Fruit fly (Drosophila melanogaster) whole organism, embryonic: ENCODE results near the gene solo.
A peak's percentile ranks its signal among the peaks of the same experiment; 100 is the strongest.

Source experiments
- Aef1 ChIP-seq: fragments of 200-800 bp; sonication (Bioruptor generic); IDR thresholded peaks from 3 replicates; pipeline ENCODE4 v1.3.6; 2022; ENCODE audit warnings: missing biosample characterization, missing genetic modification characterization
- Awh ChIP-seq: fragments of 200-800 bp; sonication (Bioruptor generic); IDR thresholded peaks from 2 replicates; pipeline ENCODE4, ENCODE4 v1.3.6; 2022; ENCODE audit warnings: missing biosample characterization, missing genetic modification characterization
- CG10209 ChIP-seq: fragments of 200-800 bp; sonication (Bioruptor generic); optimal IDR thresholded peaks from 3 replicates; lab custom pipeline; 2017; ENCODE audit warnings: missing biosample characterization, mild to moderate bottlenecking, missing genetic modification characterization, missing genetic modification reagents
- CG10543 ChIP-seq: fragments of 200-800 bp; sonication (Bioruptor generic); optimal IDR thresholded peaks from 3 replicates; lab custom pipeline; 2017; ENCODE audit warnings: missing biosample characterization, mild to moderate bottlenecking, missing genetic modification characterization, moderate library complexity
- CG11085 ChIP-seq: fragments of 200-800 bp; sonication (Bioruptor generic); IDR thresholded peaks from 2 replicates; pipeline ENCODE4 v1.3.6; 2022; ENCODE audit warnings: missing biosample characterization, missing genetic modification characterization
- CG11247 ChIP-seq: fragments of 200-800 bp; sonication (Bioruptor generic); IDR thresholded peaks from 2 replicates; pipeline ENCODE4 v1.3.6; 2022; ENCODE audit warnings: missing biosample characterization, missing genetic modification characterization
- CG12071 ChIP-seq: fragments of 200-800 bp; sonication (Bioruptor generic); optimal IDR thresholded peaks from 3 replicates; lab custom pipeline; 2018; ENCODE audit warnings: missing biosample characterization, mild to moderate bottlenecking, missing genetic modification characterization
- CG12219 ChIP-seq: fragments of 200-800 bp; sonication (Bioruptor generic); optimal IDR thresholded peaks from 3 replicates; lab custom pipeline; 2018; ENCODE audit warnings: missing biosample characterization, mild to moderate bottlenecking, missing genetic modification characterization
- CG12942 ChIP-seq: fragments of 200-800 bp; sonication (Bioruptor generic); optimal IDR thresholded peaks from 3 replicates; lab custom pipeline; 2016; ENCODE audit warnings: missing biosample characterization, missing genetic modification characterization
- CG14667 ChIP-seq: fragments of 200-800 bp; sonication (Bioruptor generic); IDR thresholded peaks from 2 replicates; pipeline ENCODE4 v1.3.6; 2022; ENCODE audit warnings: missing biosample characterization, missing genetic modification characterization
- CG17186 ChIP-seq: fragments of 200-800 bp; sonication (Bioruptor generic); optimal IDR thresholded peaks from 3 replicates; lab custom pipeline; 2017; ENCODE audit warnings: missing biosample characterization, missing genetic modification reagents, missing genetic modification characterization
- CG17612 ChIP-seq: fragments of 200-800 bp; sonication (Bioruptor generic); IDR thresholded peaks from 2 replicates; pipeline ENCODE4 v1.3.6; 2022; ENCODE audit warnings: missing biosample characterization, missing genetic modification characterization
- CG2199 ChIP-seq: fragments of 200-800 bp; sonication (Bioruptor generic); IDR thresholded peaks from 3 replicates; pipeline ENCODE4 v1.3.6; 2022; ENCODE audit warnings: missing biosample characterization, missing genetic modification characterization
- CG2202 ChIP-seq: fragments of 200-800 bp; sonication (Bioruptor generic); optimal IDR thresholded peaks from 2 replicates; lab custom pipeline; 2018; ENCODE audit warnings: missing biosample characterization, mild to moderate bottlenecking, missing genetic modification characterization
- CG2712 ChIP-seq: fragments of 200-800 bp; optimal IDR thresholded peaks from 3 replicates; lab custom pipeline; 2019; ENCODE audit warnings: missing biosample characterization, mild to moderate bottlenecking, missing genetic modification characterization, moderate library complexity
- CG3995 ChIP-seq: fragments of 200-800 bp; sonication (Bioruptor generic); optimal IDR thresholded peaks from 3 replicates; lab custom pipeline; 2016; ENCODE audit warnings: missing biosample characterization, missing genetic modification characterization
- CG42726 ChIP-seq: fragments of 200-800 bp; sonication (Bioruptor generic); IDR thresholded peaks from 2 replicates; pipeline ENCODE4 v1.3.6; 2022; ENCODE audit warnings: missing biosample characterization, missing genetic modification characterization; ENCODE audit not compliant: partially characterized antibody
- CG7839 ChIP-seq: fragments of 200-800 bp; sonication (Bioruptor generic); optimal IDR thresholded peaks from 3 replicates; lab custom pipeline; 2018; ENCODE audit warnings: missing biosample characterization, mild to moderate bottlenecking, missing genetic modification characterization, moderate library complexity
- CG9817 ChIP-seq: fragments of 200-800 bp; sonication (Bioruptor generic); optimal IDR thresholded peaks from 2 replicates; lab custom pipeline; 2018; ENCODE audit warnings: missing biosample characterization, mild to moderate bottlenecking, missing genetic modification characterization, moderate library complexity
- Dfd ChIP-seq, 2 experiments: fragments of >200 bp; optimal IDR thresholded peaks; 2 replicates each; lab custom pipeline; 2017; ENCODE audit warnings: missing biosample characterization in 2 of 2, missing genetic modification characterization in 2 of 2
- Fer3 ChIP-seq: fragments of 200-800 bp; sonication (Bioruptor generic); optimal IDR thresholded peaks from 2 replicates; lab custom pipeline; 2018; ENCODE audit warnings: missing biosample characterization, mild to moderate bottlenecking, missing genetic modification characterization, moderate library complexity
- HHEX ChIP-seq: fragments of 200-800 bp; sonication (Bioruptor generic); optimal IDR thresholded peaks from 3 replicates; lab custom pipeline; 2017; ENCODE audit warnings: missing biosample characterization, mild to moderate bottlenecking, missing genetic modification characterization, missing genetic modification reagents
- HLH4C ChIP-seq: fragments of 200-800 bp; sonication (Bioruptor generic); IDR thresholded peaks from 3 replicates; pipeline ENCODE4 v1.3.6; 2022; ENCODE audit warnings: missing biosample characterization, missing genetic modification characterization; ENCODE audit not compliant: partially characterized antibody
- Hey ChIP-seq: fragments of 200-800 bp; sonication (Bioruptor generic); optimal IDR thresholded peaks from 3 replicates; lab custom pipeline; 2018; ENCODE audit warnings: missing biosample characterization, mild to moderate bottlenecking, missing genetic modification characterization
- Hr3 ChIP-seq: fragments of 200-800 bp; sonication (Bioruptor generic); optimal IDR thresholded peaks from 3 replicates; lab custom pipeline; 2016; ENCODE audit warnings: missing biosample characterization, missing genetic modification characterization
- Opbp ChIP-seq: fragments of 200-800 bp; sonication (Bioruptor generic); IDR thresholded peaks from 3 replicates; pipeline ENCODE4 v1.3.6; 2022; ENCODE audit warnings: missing biosample characterization, missing genetic modification characterization; ENCODE audit not compliant: partially characterized antibody
- Rx ChIP-seq: fragments of 200-800 bp; sonication (Bioruptor generic); IDR thresholded peaks from 2 replicates; pipeline ENCODE4 v1.3.6; 2022; ENCODE audit warnings: missing biosample characterization, missing genetic modification characterization
- TFAM ChIP-seq: fragments of 200-800 bp; sonication (Bioruptor generic); optimal IDR thresholded peaks from 2 replicates; lab custom pipeline; 2017; ENCODE audit warnings: missing biosample characterization, missing genetic modification characterization, inconsistent platforms
- cwo ChIP-seq: fragments of 200-800 bp; sonication (Bioruptor generic); optimal IDR thresholded peaks from 3 replicates; lab custom pipeline; 2017; ENCODE audit warnings: missing biosample characterization, missing genetic modification characterization, mild to moderate bottlenecking, moderate library complexity, missing genetic modification reagents
- dm ChIP-seq: fragments of 200-800 bp; sonication (Bioruptor generic); optimal IDR thresholded peaks from 3 replicates; lab custom pipeline; 2016; ENCODE audit warnings: missing biosample characterization, missing genetic modification characterization
- fd96Cb ChIP-seq: fragments of 200-800 bp; sonication (Bioruptor generic); optimal IDR thresholded peaks from 2 replicates; lab custom pipeline; 2018; ENCODE audit warnings: missing biosample characterization, mild to moderate bottlenecking, missing genetic modification characterization, moderate library complexity
- gfzf ChIP-seq: fragments of 200-800 bp; sonication (Bioruptor generic); optimal IDR thresholded peaks from 2 replicates; lab custom pipeline; 2016; ENCODE audit warnings: missing biosample characterization, mild to moderate bottlenecking, missing genetic modification characterization, moderate library complexity
- hkb ChIP-seq, 2 experiments: fragments of 200-800 bp in 1 of 2; fragments of >200 bp in 1 of 2; sonication (Bioruptor generic) in 1 of 2; IDR thresholded peaks in 1 of 2; optimal IDR thresholded peaks in 1 of 2; 2 replicates each; pipeline versions ENCODE4 v1.3.6 to Lab custom; 2017 to 2022; ENCODE audit warnings: missing biosample characterization in 1 of 2, missing genetic modification characterization in 1 of 2
- klu ChIP-seq: fragments of 200-800 bp; sonication (Bioruptor generic); IDR thresholded peaks from 2 replicates; pipeline ENCODE4 v1.3.6; 2022; ENCODE audit warnings: missing biosample characterization, missing genetic modification characterization
- luna ChIP-seq: fragments of 200-800 bp; sonication (Bioruptor generic); optimal IDR thresholded peaks from 2 replicates; lab custom pipeline; 2016; ENCODE audit warnings: missing biosample characterization, missing genetic modification characterization
- mam ChIP-seq: fragments of 200-800 bp; sonication (Bioruptor generic); optimal IDR thresholded peaks from 3 replicates; lab custom pipeline; 2016; ENCODE audit warnings: missing biosample characterization, missing genetic modification characterization
- nom ChIP-seq: fragments of 200-800 bp; sonication (Bioruptor generic); optimal IDR thresholded peaks from 2 replicates; lab custom pipeline; 2017; ENCODE audit warnings: missing biosample characterization, missing genetic modification characterization, mild to moderate bottlenecking, moderate library complexity, missing genetic modification reagents
- otp ChIP-seq: fragments of 200-800 bp; sonication (Bioruptor generic); IDR thresholded peaks from 3 replicates; pipeline ENCODE4, ENCODE4 v1.3.6; 2022; ENCODE audit warnings: missing biosample characterization, missing genetic modification characterization
- pan ChIP-seq, 4 experiments: fragments of >200 bp in 3 of 4; fragments of 200-800 bp in 1 of 4; sonication (Bioruptor generic) in 1 of 4; optimal IDR thresholded peaks in 3 of 4; IDR thresholded peaks in 1 of 4; 2 replicates each; pipeline versions ENCODE4 v1.3.6 to Lab custom; 2017 to 2022; ENCODE audit warnings: missing biosample characterization in 2 of 4, missing genetic modification characterization in 2 of 4, mixed read lengths in 1 of 4
- run ChIP-seq: fragments of 200-800 bp; sonication (Bioruptor generic); optimal IDR thresholded peaks from 3 replicates; lab custom pipeline; 2018; ENCODE audit warnings: missing biosample characterization, mild to moderate bottlenecking, missing genetic modification characterization
- schlank ChIP-seq: fragments of 200-800 bp; sonication (Bioruptor generic); optimal IDR thresholded peaks from 2 replicates; lab custom pipeline; 2018; ENCODE audit warnings: missing biosample characterization, mild to moderate bottlenecking, missing genetic modification characterization
- sqz ChIP-seq: fragments of 200-800 bp; sonication (Bioruptor generic); optimal IDR thresholded peaks from 3 replicates; lab custom pipeline; 2018; ENCODE audit warnings: missing biosample characterization, mild to moderate bottlenecking, missing genetic modification characterization
- stc ChIP-seq: fragments of 200-800 bp; sonication (Bioruptor generic); IDR thresholded peaks from 2 replicates; pipeline ENCODE4 v1.3.6; 2022; ENCODE audit warnings: missing biosample characterization, missing genetic modification characterization
- trem ChIP-seq: fragments of 200-800 bp; optimal IDR thresholded peaks from 3 replicates; lab custom pipeline; 2019; ENCODE audit warnings: missing biosample characterization, mild to moderate bottlenecking, missing genetic modification characterization, moderate library complexity
- wdn ChIP-seq: fragments of 200-800 bp; sonication (Bioruptor generic); IDR thresholded peaks from 2 replicates; pipeline ENCODE4 v1.3.6; 2022; ENCODE audit warnings: missing biosample characterization, missing genetic modification characterization
- wek ChIP-seq: fragments of 200-800 bp; sonication (Bioruptor generic); optimal IDR thresholded peaks from 3 replicates; lab custom pipeline; 2018; ENCODE audit warnings: missing biosample characterization, mild to moderate bottlenecking, missing genetic modification characterization, moderate library complexity
- yki ChIP-seq: fragments of >200 bp; optimal IDR thresholded peaks from 3 replicates; lab custom pipeline; 2018
- zen ChIP-seq: fragments of 200-800 bp; sonication (Bioruptor generic); optimal IDR thresholded peaks from 3 replicates; lab custom pipeline; 2018; ENCODE audit warnings: missing biosample characterization, mild to moderate bottlenecking, missing genetic modification characterization, moderate library complexity
- zfh1 ChIP-seq: fragments of 200-800 bp; sonication (Bioruptor generic); IDR thresholded peaks from 3 replicates; pipeline ENCODE4 v1.3.6; 2022; ENCODE audit warnings: missing biosample characterization, missing genetic modification characterization
- zfh2 ChIP-seq: fragments of 200-800 bp; sonication (Bioruptor generic); optimal IDR thresholded peaks from 2 replicates; lab custom pipeline; 2016; ENCODE audit warnings: missing biosample characterization, missing genetic modification characterization

solo gene

DNA sequence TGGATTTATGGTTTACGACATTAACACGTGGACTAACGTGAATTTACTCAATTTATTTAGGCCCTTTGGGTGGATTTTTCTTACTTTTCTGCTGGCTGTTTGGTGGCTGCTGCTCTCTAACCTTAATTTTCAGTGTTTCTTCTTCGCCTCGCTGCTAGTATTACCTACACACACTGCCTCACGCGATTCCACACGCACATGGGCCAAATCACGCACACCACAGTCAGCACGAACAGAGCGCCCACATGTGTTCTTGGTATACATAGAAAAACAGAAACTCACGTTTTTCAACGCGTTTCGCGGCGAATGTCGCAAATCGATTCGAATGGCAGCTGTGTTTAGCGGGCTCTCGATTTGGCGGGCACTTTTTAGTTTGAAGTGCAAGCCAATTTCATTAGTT, 6.4 kb downstream of the solo start (continued):
- TF ChIP-seq pan (optimal IDR thresholded peaks at IDR 0.05; lab: Kevin White, UChicago), result no peak
- TF ChIP-seq pan (GFP tag; optimal IDR thresholded peaks at IDR 0.05 in 1 of 2, IDR thresholded peaks at IDR 0.05 in 1 of 2), result no peak
- no peak for TF ChIP-seq Hr3 (GFP tag; lab: Kevin White, UChicago)
- peak; percentile 38 for TF ChIP-seq mam (GFP tag; lab: Kevin White, UChicago)
- peak; percentile 23 for TF ChIP-seq CG7839 (tag; lab: Kevin White, UChicago)
- peak; percentile 25; the same call in 1 of the 2 replicates for TF ChIP-seq stc (GFP tag; lab: Robert Waterston, UW)
- TF ChIP-seq wdn (GFP tag; lab: Robert Waterston, UW), result 0 out of 2 replicates have a peak, but pooled peaks have one; percentile 17
- TF ChIP-seq CG42726, result peak; percentile 86
- TF ChIP-seq CG9817 (tag; lab: Kevin White, UChicago), result peak; percentile 15
- TF ChIP-seq Dfd (GFP tag; optimal IDR thresholded peaks at IDR 0.05; lab: Kevin White, UChicago), result no peak
- no peak for TF ChIP-seq wek (GFP tag; lab: Kevin White, UChicago)
- TF ChIP-seq CG11085 (GFP tag; lab: Robert Waterston, UW), result peak; percentile 31; the same call in 1 of the 2 replicates
- TF ChIP-seq CG12942, result no peak
- TF ChIP-seq Fer3 (tag; lab: Kevin White, UChicago), result peak; percentile 44
- TF ChIP-seq CG10543, result peak; percentile 68
- TF ChIP-seq trem (tag; lab: Kevin White, UChicago), result peak; percentile 77
- no peak for TF ChIP-seq run
- no peak for TF ChIP-seq zfh2 (GFP tag; lab: Kevin White, UChicago)
- TF ChIP-seq zfh1, result no peak
- no peak for TF ChIP-seq hkb (optimal IDR thresholded peaks at IDR 0.05; lab: Kevin White, UChicago)
- no peak for TF ChIP-seq hkb (GFP tag; IDR thresholded peaks at IDR 0.05; lab: Robert Waterston, UW)
- peak; percentile 91 for TF ChIP-seq Opbp (GFP tag; lab: Robert Waterston, UW)
- TF ChIP-seq CG2712, result peak; percentile 71
- TF ChIP-seq CG3995 (GFP tag; lab: Kevin White, UChicago), result peak; percentile 44
- TF ChIP-seq HHEX (GFP tag; lab: Kevin White, UChicago), result peak; percentile 17
- peak; percentile 82; the same call in 2 of the 3 replicates for TF ChIP-seq CG2199 (GFP tag; lab: Robert Waterston, UW)
- no peak for TF ChIP-seq luna (GFP tag; lab: Kevin White, UChicago)
- no peak for TF ChIP-seq Awh (GFP tag; lab: Robert Waterston, UW)
- no peak for TF ChIP-seq otp (GFP tag; lab: Robert Waterston, UW)
- no peak for TF ChIP-seq TFAM (GFP tag; lab: Kevin White, UChicago)
- TF ChIP-seq CG10209 (GFP tag; lab: Kevin White, UChicago), result no peak
- TF ChIP-seq CG12071, result no peak
- peak; percentile 100 for TF ChIP-seq dm (GFP tag; lab: Kevin White, UChicago)
- peak; percentile 60; the same call in 2 of the 3 replicates for TF ChIP-seq HLH4C (GFP tag; lab: Robert Waterston, UW)
- peak; percentile 79 for TF ChIP-seq yki (lab: Kevin White, UChicago)
- peak; percentile 79 for TF ChIP-seq CG17186 (GFP tag; lab: Kevin White, UChicago)
- no peak for TF ChIP-seq fd96Cb (tag; lab: Kevin White, UChicago)
- TF ChIP-seq CG2202 (tag; lab: Kevin White, UChicago), result no peak
- 0 out of 2 replicates have a peak, but pooled peaks have one; percentile 9 for TF ChIP-seq CG17612 (GFP tag; lab: Robert Waterston, UW)
- TF ChIP-seq cwo (GFP tag; lab: Kevin White, UChicago), result peak; percentile 99
- TF ChIP-seq CG12219 (GFP tag; lab: Kevin White, UChicago), result no peak
- no peak for TF ChIP-seq CG14667 (GFP tag; lab: Robert Waterston, UW)
- no peak for TF ChIP-seq nom
- peak; percentile 53 for TF ChIP-seq gfzf (GFP tag; lab: Kevin White, UChicago)
- no peak for TF ChIP-seq Rx (GFP tag; lab: Robert Waterston, UW)
- TF ChIP-seq zen (tag; lab: Kevin White, UChicago), result peak; percentile 47
- TF ChIP-seq CG11247 (GFP tag; lab: Robert Waterston, UW), result no peak
- TF ChIP-seq sqz (GFP tag; lab: Kevin White, UChicago), result no peak
- no peak for TF ChIP-seq Aef1 (GFP tag; lab: Robert Waterston, UW)
- TF ChIP-seq schlank (tag; lab: Kevin White, UChicago), result no peak
- no peak for TF ChIP-seq Hey (tag; lab: Kevin White, UChicago)
- TF ChIP-seq klu (GFP tag; lab: Robert Waterston, UW), result peak; percentile 19; the same call in 1 of the 2 replicates
